Fruit fly (Drosophila melanogaster) whole organism, embryonic: Measurements from ENCODE around the gene Lcp65Ag1.

ENCODE experiments used
- C15 ChIP-seq: fragments of 200-800 bp; sonication (Bioruptor generic); IDR thresholded peaks from 3 replicates; pipeline ENCODE4 v1.3.6; 2022; ENCODE audit warnings: missing biosample characterization, missing genetic modification characterization
- CG10274 ChIP-seq: fragments of 200-800 bp; sonication (Bioruptor generic); optimal IDR thresholded peaks from 3 replicates; lab custom pipeline; 2017; ENCODE audit warnings: missing biosample characterization, mild to moderate bottlenecking, missing genetic modification characterization
- CG10462 ChIP-seq: fragments of 200-800 bp; sonication (Bioruptor generic); optimal IDR thresholded peaks from 2 replicates; lab custom pipeline; 2016; ENCODE audit warnings: missing biosample characterization, missing genetic modification characterization
- CG11398 ChIP-seq: fragments of 200-800 bp; sonication (Bioruptor generic); optimal IDR thresholded peaks from 2 replicates; lab custom pipeline; 2016; ENCODE audit warnings: missing biosample characterization, missing genetic modification characterization
- CG15479 ChIP-seq: fragments of 200-800 bp; sonication (Bioruptor generic); optimal IDR thresholded peaks from 3 replicates; lab custom pipeline; 2019; ENCODE audit warnings: missing biosample characterization, mild to moderate bottlenecking, missing genetic modification characterization, moderate library complexity
- CG1603 ChIP-seq: fragments of 200-800 bp; sonication (Bioruptor generic); optimal IDR thresholded peaks from 2 replicates; lab custom pipeline; 2019; ENCODE audit warnings: missing biosample characterization, mild to moderate bottlenecking, missing genetic modification characterization, moderate library complexity
- CG17361 ChIP-seq: fragments of 200-800 bp; sonication (Bioruptor generic); IDR thresholded peaks from 3 replicates; pipeline ENCODE4 v1.3.6; 2022; ENCODE audit warnings: missing biosample characterization, missing genetic modification characterization
- CG2875 ChIP-seq: fragments of 200-800 bp; sonication (Bioruptor generic); optimal IDR thresholded peaks from 2 replicates; lab custom pipeline; 2017; ENCODE audit warnings: missing biosample characterization, mild to moderate bottlenecking, missing genetic modification characterization, missing genetic modification reagents
- CG31441 ChIP-seq: fragments of 200-800 bp; sonication (Bioruptor generic); IDR thresholded peaks from 2 replicates; pipeline ENCODE4 v1.3.6; 2022; ENCODE audit warnings: missing biosample characterization, missing genetic modification characterization
- CG34224 ChIP-seq: fragments of 200-800 bp; sonication (Bioruptor generic); IDR thresholded peaks from 3 replicates; pipeline ENCODE4 v1.3.6; 2022; ENCODE audit warnings: missing biosample characterization, missing genetic modification characterization; ENCODE audit not compliant: partially characterized antibody
- CG3838 ChIP-seq: fragments of 200-800 bp; sonication (Bioruptor generic); optimal IDR thresholded peaks from 3 replicates; lab custom pipeline; 2016; ENCODE audit warnings: missing biosample characterization, missing genetic modification characterization
- CG3847 ChIP-seq: fragments of 200-800 bp; sonication (Bioruptor generic); IDR thresholded peaks from 2 replicates; pipeline ENCODE4 v1.3.6; 2022; ENCODE audit warnings: missing biosample characterization, missing genetic modification characterization
- CG4617 ChIP-seq: fragments of 200-800 bp; sonication (Bioruptor generic); optimal IDR thresholded peaks from 3 replicates; lab custom pipeline; 2016; ENCODE audit warnings: missing biosample characterization, missing genetic modification characterization, borderline replicate concordance
- CG7963 ChIP-seq: fragments of 200-800 bp; sonication (Bioruptor generic); IDR thresholded peaks from 3 replicates; pipeline ENCODE4 v1.3.6; 2022; ENCODE audit warnings: missing biosample characterization, missing genetic modification characterization; ENCODE audit not compliant: partially characterized antibody
- CG8478 ChIP-seq: fragments of >200 bp; optimal IDR thresholded peaks from 2 replicates; lab custom pipeline; 2018
- CG9876 ChIP-seq: fragments of 200-800 bp; sonication (Bioruptor generic); optimal IDR thresholded peaks from 2 replicates; lab custom pipeline; 2016; ENCODE audit warnings: missing biosample characterization, missing genetic modification characterization
- Dbx ChIP-seq: fragments of 200-800 bp; sonication (Bioruptor generic); IDR thresholded peaks from 3 replicates; pipeline ENCODE4 v1.3.6; 2022; ENCODE audit warnings: missing biosample characterization, missing genetic modification characterization
- Doc3 ChIP-seq: fragments of 200-800 bp; sonication (Bioruptor generic); IDR thresholded peaks from 3 replicates; pipeline ENCODE4 v1.3.6; 2022; ENCODE audit warnings: missing biosample characterization, missing genetic modification characterization; ENCODE audit not compliant: partially characterized antibody
- Dp ChIP-seq: fragments of 200-800 bp; sonication (Bioruptor generic); optimal IDR thresholded peaks from 2 replicates; lab custom pipeline; 2018; ENCODE audit warnings: missing biosample characterization, mild to moderate bottlenecking, missing genetic modification characterization, moderate library complexity
- Ets97D ChIP-seq: fragments of 200-800 bp; sonication (Bioruptor generic); optimal IDR thresholded peaks from 3 replicates; lab custom pipeline; 2016; ENCODE audit warnings: missing biosample characterization, missing genetic modification characterization
- Fer1 ChIP-seq: fragments of 200-800 bp; sonication (Bioruptor generic); optimal IDR thresholded peaks from 2 replicates; lab custom pipeline; 2017; ENCODE audit warnings: missing biosample characterization, mild to moderate bottlenecking, missing genetic modification characterization
- HLH3B ChIP-seq: fragments of 200-800 bp; sonication (Bioruptor generic); IDR thresholded peaks from 2 replicates; pipeline ENCODE4 v1.3.6; 2022; ENCODE audit warnings: missing biosample characterization, missing genetic modification characterization
- Hmx ChIP-seq: fragments of 200-800 bp; sonication (Bioruptor generic); optimal IDR thresholded peaks from 2 replicates; lab custom pipeline; 2016; ENCODE audit warnings: missing biosample characterization, missing genetic modification characterization
- Kr ChIP-seq: fragments of 200-800 bp; sonication (Bioruptor generic); optimal IDR thresholded peaks from 2 replicates; lab custom pipeline; 2017; ENCODE audit warnings: missing biosample characterization, mild to moderate bottlenecking, missing genetic modification characterization
- MBD-R2 ChIP-seq: fragments of 200-800 bp; sonication (Bioruptor generic); IDR thresholded peaks from 2 replicates; pipeline ENCODE4 v1.3.6; 2022; ENCODE audit warnings: missing biosample characterization, missing genetic modification characterization
- Scr ChIP-seq: fragments of 200-800 bp; sonication (Bioruptor generic); IDR thresholded peaks from 2 replicates; pipeline ENCODE4 v1.3.6; 2022; ENCODE audit warnings: missing biosample characterization, missing genetic modification characterization; ENCODE audit not compliant: partially characterized antibody
- Sin3A ChIP-seq: fragments of >200 bp; optimal IDR thresholded peaks from 2 replicates; lab custom pipeline; 2018
- Xbp1 ChIP-seq: fragments of 200-800 bp; sonication (Bioruptor generic); optimal IDR thresholded peaks from 3 replicates; lab custom pipeline; 2016; ENCODE audit warnings: missing biosample characterization, mild to moderate bottlenecking, missing genetic modification characterization
- ab ChIP-seq: fragments of 200-800 bp; sonication (Bioruptor generic); optimal IDR thresholded peaks from 2 replicates; lab custom pipeline; 2016; ENCODE audit warnings: missing biosample characterization, missing genetic modification characterization
- ac ChIP-seq: fragments of 200-800 bp; sonication (Bioruptor generic); optimal IDR thresholded peaks from 3 replicates; lab custom pipeline; 2017; ENCODE audit warnings: missing biosample characterization, mild to moderate bottlenecking, missing genetic modification characterization
- amos ChIP-seq: fragments of 200-800 bp; sonication (Bioruptor generic); IDR thresholded peaks from 2 replicates; pipeline ENCODE4 v1.3.6; 2022; ENCODE audit warnings: missing biosample characterization, missing genetic modification characterization; ENCODE audit not compliant: partially characterized antibody
- ato ChIP-seq: fragments of 200-800 bp; sonication (Bioruptor generic); IDR thresholded peaks from 2 replicates; pipeline ENCODE4 v1.3.6; 2022; ENCODE audit warnings: missing biosample characterization, missing genetic modification characterization; ENCODE audit not compliant: partially characterized antibody
- cad ChIP-seq: fragments of >200 bp; optimal IDR thresholded peaks from 2 replicates; lab custom pipeline; 2017; ENCODE audit warnings: missing biosample characterization, missing genetic modification characterization
- cwo ChIP-seq: fragments of 200-800 bp; sonication (Bioruptor generic); optimal IDR thresholded peaks from 3 replicates; lab custom pipeline; 2017; ENCODE audit warnings: missing biosample characterization, missing genetic modification characterization, mild to moderate bottlenecking, moderate library complexity, missing genetic modification reagents
- dan ChIP-seq: fragments of 200-800 bp; sonication (Bioruptor generic); IDR thresholded peaks from 2 replicates; pipeline ENCODE4 v1.3.6; 2022; ENCODE audit warnings: missing biosample characterization, missing genetic modification characterization
- dimm ChIP-seq: fragments of 200-800 bp; sonication (Bioruptor generic); IDR thresholded peaks from 2 replicates; pipeline ENCODE4 v1.3.6; 2022; ENCODE audit warnings: missing biosample characterization, missing genetic modification characterization
- dm ChIP-seq: fragments of 200-800 bp; sonication (Bioruptor generic); optimal IDR thresholded peaks from 3 replicates; lab custom pipeline; 2016; ENCODE audit warnings: missing biosample characterization, missing genetic modification characterization
- dpn ChIP-seq, 2 experiments: fragments of 200-800 bp; sonication (Bioruptor generic); optimal IDR thresholded peaks; 3 replicates each; lab custom pipeline; 2016; ENCODE audit warnings: missing biosample characterization in 2 of 2, missing genetic modification characterization in 2 of 2
- dysf ChIP-seq: fragments of 200-800 bp; sonication (Bioruptor generic); IDR thresholded peaks from 3 replicates; pipeline ENCODE4 v1.3.6; 2022; ENCODE audit warnings: missing biosample characterization, missing genetic modification characterization
- fd3F ChIP-seq: fragments of 200-800 bp; sonication (Bioruptor generic); optimal IDR thresholded peaks from 2 replicates; lab custom pipeline; 2018; ENCODE audit warnings: missing biosample characterization, mild to moderate bottlenecking, missing genetic modification characterization, moderate library complexity
- fd64A ChIP-seq: fragments of 200-800 bp; sonication (Bioruptor generic); optimal IDR thresholded peaks from 3 replicates; lab custom pipeline; 2018; ENCODE audit warnings: missing biosample characterization, mild to moderate bottlenecking, missing genetic modification characterization
- lmd ChIP-seq: fragments of 200-800 bp; sonication (Bioruptor generic); IDR thresholded peaks from 2 replicates; pipeline ENCODE4 v1.3.6; 2022; ENCODE audit warnings: missing biosample characterization, missing genetic modification characterization
- luna ChIP-seq: fragments of 200-800 bp; sonication (Bioruptor generic); optimal IDR thresholded peaks from 2 replicates; lab custom pipeline; 2016; ENCODE audit warnings: missing biosample characterization, missing genetic modification characterization
- nerfin-1 ChIP-seq: fragments of 200-800 bp; sonication (Bioruptor generic); optimal IDR thresholded peaks from 3 replicates; lab custom pipeline; 2019; ENCODE audit warnings: missing biosample characterization, mild to moderate bottlenecking, missing genetic modification characterization, moderate library complexity
- odd ChIP-seq: fragments of 200-800 bp; sonication (Bioruptor generic); optimal IDR thresholded peaks from 2 replicates; lab custom pipeline; 2017; ENCODE audit warnings: missing biosample characterization, mild to moderate bottlenecking, missing genetic modification characterization
- repo ChIP-seq: fragments of 200-800 bp; sonication (Bioruptor generic); optimal IDR thresholded peaks from 2 replicates; lab custom pipeline; 2016; ENCODE audit warnings: missing biosample characterization, missing genetic modification characterization
- ro ChIP-seq: fragments of 200-800 bp; sonication (Bioruptor generic); IDR thresholded peaks from 2 replicates; pipeline ENCODE4 v1.3.6; 2022; ENCODE audit warnings: missing biosample characterization, missing genetic modification characterization
- slp2 ChIP-seq: fragments of 200-800 bp; sonication (Bioruptor generic); optimal IDR thresholded peaks from 2 replicates; lab custom pipeline; 2016; ENCODE audit warnings: missing biosample characterization, missing genetic modification characterization
- so ChIP-seq: fragments of 200-800 bp; sonication (Bioruptor generic); IDR thresholded peaks from 3 replicates; pipeline ENCODE4 v1.3.6; 2022; ENCODE audit warnings: missing biosample characterization, missing genetic modification characterization
- sug ChIP-seq: fragments of 200-800 bp; optimal IDR thresholded peaks from 2 replicates; lab custom pipeline; 2019; ENCODE audit warnings: missing biosample characterization, mild to moderate bottlenecking, missing genetic modification characterization, moderate library complexity
- tna ChIP-seq: fragments of 200-800 bp; sonication (Bioruptor generic); IDR thresholded peaks from 2 replicates; pipeline ENCODE4 v1.3.6; 2022; ENCODE audit warnings: missing biosample characterization, missing genetic modification characterization; ENCODE audit not compliant: partially characterized antibody
- trh ChIP-seq: fragments of 200-800 bp; sonication (Bioruptor generic); optimal IDR thresholded peaks from 2 replicates; lab custom pipeline; 2016; ENCODE audit warnings: missing biosample characterization, missing genetic modification characterization

Gene Lcp65Ag1

dm6 chr3L:6173826-6174255 lies 38.8 kb upstream of the Lcp65Ag1 start, which contains the start of the genes fmt and CG7376 (continued):
- peak; percentile 46; the same call in 1 of the 2 replicates for TF ChIP-seq MBD-R2 (GFP tag; lab: Robert Waterston, UW)
- TF ChIP-seq HLH3B (GFP tag; lab: Robert Waterston, UW): no peak
- no peak for TF ChIP-seq Fer1 (GFP tag; lab: Kevin White, UChicago)
- no peak for TF ChIP-seq CG31441 (GFP tag; lab: Robert Waterston, UW)
- TF ChIP-seq trh (GFP tag; lab: Kevin White, UChicago): no peak
- TF ChIP-seq ab (GFP tag; lab: Kevin White, UChicago): no peak
- no peak for TF ChIP-seq slp2 (GFP tag; lab: Kevin White, UChicago)
- no peak for TF ChIP-seq luna (GFP tag; lab: Kevin White, UChicago)
- no peak for TF ChIP-seq sug (tag; lab: Kevin White, UChicago)
- TF ChIP-seq odd (GFP tag; lab: Kevin White, UChicago): no peak
- TF ChIP-seq CG4617: no peak
- TF ChIP-seq CG3847 (GFP tag; lab: Robert Waterston, UW): peak; percentile 51
- TF ChIP-seq dm (GFP tag; lab: Kevin White, UChicago): no peak
- no peak for TF ChIP-seq C15 (GFP tag; lab: Robert Waterston, UW)
- TF ChIP-seq ac (GFP tag; lab: Kevin White, UChicago): no peak
- no peak for TF ChIP-seq CG10462 (GFP tag; lab: Kevin White, UChicago)
- peak; percentile 36 for TF ChIP-seq CG15479 (GFP tag; lab: Kevin White, UChicago)
- TF ChIP-seq dimm (GFP tag; lab: Robert Waterston, UW): no peak
- TF ChIP-seq CG3838 (GFP tag; lab: Kevin White, UChicago): no peak
- no peak for TF ChIP-seq CG1603 (tag; lab: Kevin White, UChicago)
- TF ChIP-seq cad (GFP tag; lab: Kevin White, UChicago): no peak
- no peak for TF ChIP-seq CG17361 (GFP tag; lab: Robert Waterston, UW)
- TF ChIP-seq CG2875 (GFP tag; lab: Kevin White, UChicago): no peak
- peak; percentile 69; the same call in 2 of the 3 replicates for TF ChIP-seq CG34224 (GFP tag; lab: Robert Waterston, UW)
- TF ChIP-seq fd3F (GFP tag; lab: Kevin White, UChicago): peak; percentile 37
- no peak for TF ChIP-seq dysf (GFP tag; lab: Robert Waterston, UW)
- peak; percentile 84 for TF ChIP-seq tna (GFP tag; lab: Robert Waterston, UW)
- TF ChIP-seq Xbp1: peak; percentile 51
- no peak for TF ChIP-seq CG11398
- no peak for TF ChIP-seq Ets97D (GFP tag; lab: Kevin White, UChicago)
- TF ChIP-seq cwo: no peak
- no peak for TF ChIP-seq repo (GFP tag; lab: Kevin White, UChicago)
- peak; percentile 14 for TF ChIP-seq Sin3A (lab: Kevin White, UChicago)
- no peak for TF ChIP-seq dan
- TF ChIP-seq Kr (GFP tag; lab: Kevin White, UChicago): no peak
- TF ChIP-seq lmd (GFP tag; lab: Robert Waterston, UW): no peak
- no peak for TF ChIP-seq CG8478 (lab: Kevin White, UChicago)
- no peak; the same call in 2 of the 3 replicates for TF ChIP-seq Dbx
- no peak for TF ChIP-seq ro (GFP tag; lab: Robert Waterston, UW)
- no peak for TF ChIP-seq CG9876 (GFP tag; lab: Kevin White, UChicago)
- TF ChIP-seq fd64A (GFP tag; lab: Kevin White, UChicago): no peak
- 0 out of 3 replicates have a peak, but pooled peaks have one; percentile 47 for TF ChIP-seq Doc3
- no peak for TF ChIP-seq so (GFP tag; lab: Robert Waterston, UW)
- peak; percentile 85 for TF ChIP-seq CG7963 (GFP tag; lab: Robert Waterston, UW)
- TF ChIP-seq CG10274: no peak
- peak; percentile 63 for TF ChIP-seq amos (GFP tag; lab: Robert Waterston, UW)
- TF ChIP-seq nerfin-1: peak; percentile 28
- peak; percentile 64 for TF ChIP-seq Dp (GFP tag; lab: Kevin White, UChicago)
- TF ChIP-seq Hmx (GFP tag; lab: Kevin White, UChicago): no peak
- peak; percentile 79 for TF ChIP-seq ato (GFP tag; lab: Robert Waterston, UW)
- TF ChIP-seq dpn (GFP tag; optimal IDR thresholded peaks at IDR 0.05; lab: Kevin White, UChicago): peak in 1 of 2 experiments; percentile 42
- TF ChIP-seq Scr (GFP tag; lab: Robert Waterston, UW): peak; percentile 80
